Worm (Caenorhabditis elegans) whole organism, L1 larva: ENCODE data around the gene zipt-2.1.
"Not testable (repeated sequence)": the region's sequence is repeated elsewhere in the genome, so short reads cannot be mapped to it uniquely, and the experiment has no call there.

ENCODE experiments used
- aha-1 ChIP-seq: fragments of 150-350 bp; optimal IDR thresholded peaks from 2 replicates; lab custom pipeline; 2014; ENCODE audit warnings: missing biosample characterization, missing genetic modification characterization
- dpl-1 ChIP-seq, 3 experiments: fragments of 150-350 bp in 2 of 3; sonication (generic microtip) in 1 of 3; optimal IDR thresholded peaks; 2 replicates each; lab custom pipeline; 2014 to 2017; ENCODE audit warnings: missing biosample characterization in 3 of 3, missing genetic modification characterization in 3 of 3, missing genetic modification reagents in 3 of 3
- elt-3 ChIP-seq, 6 experiments: fragments of 150-350 bp in 1 of 6; sonication (generic microtip); optimal IDR thresholded peaks; 2 replicates each; lab custom pipeline; 2017 to 2018; ENCODE audit warnings: missing biosample characterization in 6 of 6, missing genetic modification characterization in 6 of 6, inconsistent platforms in 1 of 6
- fkh-10 ChIP-seq: sonication (generic microtip); optimal IDR thresholded peaks from 2 replicates; lab custom pipeline; 2017; ENCODE audit warnings: missing biosample characterization, missing genetic modification reagents, missing genetic modification characterization
- lin-15B ChIP-seq: fragments of 150-350 bp; sonication (generic microtip); optimal IDR thresholded peaks from 3 replicates; lab custom pipeline; 2014; ENCODE audit warnings: missing biosample characterization, missing genetic modification characterization
- mdl-1 ChIP-seq, 2 experiments: fragments of 150-350 bp; optimal IDR thresholded peaks; 2 replicates each; lab custom pipeline; 2014 to 2017; ENCODE audit warnings: missing biosample characterization in 2 of 2, missing genetic modification characterization in 2 of 2, inconsistent platforms in 1 of 2
- nhr-85 ChIP-seq: sonication (generic microtip); peaks from one replicate; lab custom pipeline; 2016; ENCODE audit warnings: missing genetic modification characterization, inconsistent platforms, missing compliant biosample characterization
- pag-3 ChIP-seq: sonication (generic microtip); optimal IDR thresholded peaks from 2 replicates; lab custom pipeline; 2017; ENCODE audit warnings: missing genetic modification characterization, mild to moderate bottlenecking, missing compliant biosample characterization, antibody characterized with exemption, borderline replicate concordance; ENCODE audit not compliant: insufficient read depth
- snpc-4 ChIP-seq: fragments of 150-350 bp; optimal IDR thresholded peaks from 2 replicates; lab custom pipeline; 2014; ENCODE audit warnings: missing biosample characterization, missing genetic modification characterization
- unc-30 ChIP-seq: sonication (generic microtip); optimal IDR thresholded peaks from 2 replicates; lab custom pipeline; 2017; ENCODE audit warnings: missing biosample characterization, missing genetic modification characterization
- ztf-11 ChIP-seq, 2 experiments: sonication (generic microtip); optimal IDR thresholded peaks; 2 replicates each; lab custom pipeline; 2016 to 2017; ENCODE audit warnings: missing genetic modification characterization in 2 of 2, missing biosample characterization in 1 of 2, missing compliant biosample characterization in 1 of 2
- ztf-4 ChIP-seq: fragments of 150-350 bp; optimal IDR thresholded peaks from 2 replicates; lab custom pipeline; 2014; ENCODE audit warnings: missing biosample characterization, missing genetic modification characterization

DNA sequence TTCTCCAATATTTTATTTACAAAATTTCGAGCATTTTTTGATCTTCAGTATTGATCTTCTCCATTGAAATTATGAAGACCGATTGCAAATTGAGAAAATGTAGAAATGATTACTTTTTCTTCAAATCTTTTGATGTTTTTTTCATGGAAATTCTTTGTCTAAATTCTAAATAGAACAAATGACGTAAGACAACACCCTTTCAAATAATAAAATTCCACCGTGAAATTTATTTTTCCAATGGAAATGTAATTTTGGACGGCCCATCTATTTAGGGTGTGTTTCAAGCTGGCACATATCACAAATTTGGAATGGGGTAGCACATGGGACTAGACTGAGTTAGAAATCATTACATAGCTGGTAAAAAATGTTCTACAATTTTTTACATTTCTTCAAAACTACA lies 47.7 kb upstream of the zipt-2.1 start, which contains the start of gene T25B9.2:
- TF ChIP-seq lin-15B (tag; lab: Kevin White, UChicago); fkh-10 (GFP tag; lab: Kevin White, UChicago); dpl-1 (GFP tag; optimal IDR thresholded peaks at IDR 0.05; lab: Kevin White, UChicago); unc-30 (tag; lab: Kevin White, UChicago); elt-3 (tag; optimal IDR thresholded peaks at IDR 0.05; lab: Kevin White, UChicago); nhr-85 (tag; lab: Kevin White, UChicago); ztf-4 (tag; lab: Kevin White, UChicago); mdl-1 (tag; optimal IDR thresholded peaks at IDR 0.05; lab: Kevin White, UChicago); pag-3 (tag; lab: Kevin White, UChicago); snpc-4 (tag; lab: Kevin White, UChicago); ztf-11 (tag; optimal IDR thresholded peaks at IDR 0.05; lab: Kevin White, UChicago); aha-1 (tag; lab: Kevin White, UChicago): not testable (repeated sequence)
